Fruit fly (Drosophila melanogaster) whole organism, wandering third instar larva: ENCODE data around the gene CG33631.

ENCODE experiments used
- CG32264 ChIP-seq: fragments of 200-800 bp; sonication (Bioruptor generic); optimal IDR thresholded peaks from 2 replicates; lab custom pipeline; 2016; ENCODE audit warnings: missing biosample characterization, missing genetic modification characterization
- CG9705 ChIP-seq: fragments of 200-800 bp; sonication (Bioruptor generic); optimal IDR thresholded peaks from 2 replicates; lab custom pipeline; 2018; ENCODE audit warnings: missing biosample characterization, mild to moderate bottlenecking, missing genetic modification characterization
- CrebA ChIP-seq: fragments of 200-800 bp; sonication (Bioruptor generic); optimal IDR thresholded peaks from 2 replicates; lab custom pipeline; 2016; ENCODE audit warnings: missing biosample characterization, mild to moderate bottlenecking, missing genetic modification characterization, borderline replicate concordance
- Dfd ChIP-seq: fragments of >200 bp; optimal IDR thresholded peaks from 2 replicates; lab custom pipeline; 2017; ENCODE audit warnings: missing biosample characterization, missing genetic modification characterization
- Dif ChIP-seq: fragments of 200-275, 200-300 bp; sonication (Bioruptor generic); optimal IDR thresholded peaks from 2 replicates; lab custom pipeline; 2018; ENCODE audit warnings: missing biosample characterization, missing genetic modification characterization; ENCODE audit not compliant: partially characterized antibody
- GATAd ChIP-seq: sonication (Bioruptor generic); optimal IDR thresholded peaks from 2 replicates; lab custom pipeline; 2016; ENCODE audit warnings: missing biosample characterization, missing genetic modification characterization
- HLH106 ChIP-seq: fragments of 200-800 bp; optimal IDR thresholded peaks from 3 replicates; lab custom pipeline; 2019; ENCODE audit warnings: missing biosample characterization, mild to moderate bottlenecking, missing genetic modification characterization, moderate library complexity
- Hnf4 ChIP-seq: fragments of 200-800 bp; sonication (Bioruptor generic); optimal IDR thresholded peaks from 2 replicates; lab custom pipeline; 2016; ENCODE audit warnings: missing biosample characterization, mild to moderate bottlenecking, missing genetic modification characterization
- Hr78 ChIP-seq: fragments of >200 bp; optimal IDR thresholded peaks from 2 replicates; lab custom pipeline; 2017; ENCODE audit warnings: missing biosample characterization, missing genetic modification characterization
- Hr83 ChIP-seq: fragments of 200-300 bp; sonication (Bioruptor generic); optimal IDR thresholded peaks from 2 replicates; lab custom pipeline; 2016; ENCODE audit warnings: missing biosample characterization, mild to moderate bottlenecking, missing genetic modification characterization, moderate library complexity; ENCODE audit not compliant: poor library complexity, severe bottlenecking
- Jra ChIP-seq: sonication (Bioruptor generic); optimal IDR thresholded peaks from 2 replicates; lab custom pipeline; 2016; ENCODE audit warnings: missing biosample characterization, missing genetic modification characterization
- Mio ChIP-seq: sonication (Bioruptor generic); optimal IDR thresholded peaks from 2 replicates; lab custom pipeline; 2016; ENCODE audit warnings: missing biosample characterization, missing genetic modification characterization
- Myc ChIP-seq: fragments of >200 bp; optimal IDR thresholded peaks from 2 replicates; lab custom pipeline; 2017
- OdsH ChIP-seq: fragments of 200-800 bp; sonication (Bioruptor generic); optimal IDR thresholded peaks from 2 replicates; lab custom pipeline; 2016; ENCODE audit warnings: missing biosample characterization, mild to moderate bottlenecking, missing genetic modification characterization
- Rel ChIP-seq, 2 experiments: fragments of 200-800 bp; sonication (Bioruptor generic) in 1 of 2; optimal IDR thresholded peaks; 2 replicates in 1 of 2; 3 replicates in 1 of 2; lab custom pipeline; 2016 to 2019; ENCODE audit warnings: mild to moderate bottlenecking in 2 of 2, missing biosample characterization in 2 of 2, missing genetic modification characterization in 2 of 2, moderate library complexity in 1 of 2
- Sp1 ChIP-seq: fragments of 200-800 bp; sonication (Bioruptor generic); optimal IDR thresholded peaks from 3 replicates; lab custom pipeline; 2019; ENCODE audit warnings: missing biosample characterization, mild to moderate bottlenecking, missing genetic modification characterization, moderate library complexity
- Vsx2 ChIP-seq: fragments of 200-300, 225-300 bp; sonication (Bioruptor generic); optimal IDR thresholded peaks from 2 replicates; lab custom pipeline; 2018; ENCODE audit warnings: missing biosample characterization, missing genetic modification characterization; ENCODE audit not compliant: partially characterized antibody
- brk ChIP-seq: fragments of 200-800 bp; sonication (Bioruptor generic); optimal IDR thresholded peaks from 2 replicates; lab custom pipeline; 2016; ENCODE audit warnings: missing biosample characterization, mild to moderate bottlenecking, missing genetic modification characterization
- dl ChIP-seq, 2 experiments: fragments of 175-275, 200-275 bp in 1 of 2; fragments of 200-275 bp in 1 of 2; sonication (Bioruptor generic); optimal IDR thresholded peaks; lab custom pipeline; 2018; ENCODE audit warnings: mild to moderate bottlenecking in 2 of 2, missing biosample characterization in 2 of 2, missing genetic modification characterization in 2 of 2, moderate library complexity in 2 of 2; ENCODE audit not compliant: partially characterized antibody in 2 of 2, insufficient read depth in 1 of 2
- dmrt93B ChIP-seq: fragments of 200-800 bp; sonication (Bioruptor generic); optimal IDR thresholded peaks from 2 replicates; lab custom pipeline; 2018; ENCODE audit warnings: missing biosample characterization, mild to moderate bottlenecking, missing genetic modification characterization
- ey ChIP-seq: fragments of 200-800 bp; sonication (Bioruptor generic); optimal IDR thresholded peaks from 2 replicates; lab custom pipeline; 2016; ENCODE audit warnings: missing biosample characterization, missing genetic modification characterization
- foxo ChIP-seq, 2 experiments: fragments of 200-800 bp; sonication (Bioruptor generic); optimal IDR thresholded peaks; 2 replicates in 1 of 2; 3 replicates in 1 of 2; lab custom pipeline; 2016 to 2017; ENCODE audit warnings: missing biosample characterization in 2 of 2, missing genetic modification characterization in 2 of 2
- fru ChIP-seq: fragments of 200-800 bp; sonication (Bioruptor generic); optimal IDR thresholded peaks from 3 replicates; lab custom pipeline; 2016; ENCODE audit warnings: missing biosample characterization, mild to moderate bottlenecking, missing genetic modification characterization
- h ChIP-seq: fragments of 200-800 bp; sonication (Bioruptor generic); optimal IDR thresholded peaks from 3 replicates; lab custom pipeline; 2016; ENCODE audit warnings: missing biosample characterization, mild to moderate bottlenecking, missing genetic modification characterization
- lola ChIP-seq: fragments of >200 bp; optimal IDR thresholded peaks from 2 replicates; lab custom pipeline; 2017; ENCODE audit warnings: missing biosample characterization, missing genetic modification characterization
- psq ChIP-seq: fragments of 200-800 bp; sonication (Bioruptor generic); optimal IDR thresholded peaks from 3 replicates; lab custom pipeline; 2017; ENCODE audit warnings: missing biosample characterization, mild to moderate bottlenecking, missing genetic modification characterization, moderate library complexity
- rgr ChIP-seq: fragments of 200-800 bp; sonication (Bioruptor generic); optimal IDR thresholded peaks from 3 replicates; lab custom pipeline; 2016; ENCODE audit warnings: missing biosample characterization, mild to moderate bottlenecking, missing genetic modification characterization
- sage ChIP-seq: fragments of 200-800 bp; sonication (Bioruptor generic); optimal IDR thresholded peaks from 2 replicates; lab custom pipeline; 2016; ENCODE audit warnings: missing biosample characterization, mild to moderate bottlenecking, missing genetic modification characterization
- sv ChIP-seq: fragments of 200-800 bp; sonication (Bioruptor generic); optimal IDR thresholded peaks from 3 replicates; lab custom pipeline; 2016; ENCODE audit warnings: missing biosample characterization, missing genetic modification characterization
- tai ChIP-seq: sonication (Bioruptor generic); optimal IDR thresholded peaks from 2 replicates; lab custom pipeline; 2016; ENCODE audit warnings: missing biosample characterization, missing genetic modification characterization
- usp ChIP-seq: fragments of >200 bp; optimal IDR thresholded peaks from 2 replicates; lab custom pipeline; 2017; ENCODE audit warnings: missing biosample characterization, missing genetic modification characterization
- woc ChIP-seq: sonication (Bioruptor generic); optimal IDR thresholded peaks from 2 replicates; lab custom pipeline; 2016; ENCODE audit warnings: missing biosample characterization, mild to moderate bottlenecking, missing genetic modification characterization

CG33631 gene

DNA sequence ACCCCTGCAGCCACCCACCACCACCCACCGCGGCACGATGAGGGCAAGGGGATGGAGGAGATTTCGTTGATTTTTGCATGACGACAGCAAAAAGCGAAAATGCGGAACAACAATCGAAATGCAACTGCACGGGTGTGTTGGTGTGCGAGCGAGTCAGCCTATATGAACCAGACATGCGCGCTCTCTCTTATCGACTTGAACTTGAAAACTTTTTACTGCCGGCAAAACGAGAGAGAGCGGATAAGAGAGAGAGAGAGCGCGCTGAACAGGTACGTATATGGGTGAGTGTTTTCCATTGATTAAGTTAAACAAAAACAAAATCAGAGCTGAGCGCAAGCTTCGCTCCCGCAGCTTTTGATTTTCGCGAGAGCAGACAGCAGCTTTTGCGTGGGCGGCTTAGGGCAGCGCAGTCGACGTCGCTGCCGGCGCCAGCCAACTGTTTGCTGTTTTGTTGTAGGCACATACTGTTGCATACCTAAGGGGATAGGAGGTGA lies 25.4 kb downstream of the CG33631 start:
- TF ChIP-seq Rel (GFP tag; optimal IDR thresholded peaks at IDR 0.05; lab: Kevin White, UChicago) (peak; percentile 10), Rel (tag; optimal IDR thresholded peaks at IDR 0.05; lab: Kevin White, UChicago) (peak; percentile 33), Vsx2 (peak; percentile 83), Hr78 (no peak), HLH106 (tag; lab: Kevin White, UChicago) (no peak), Hr83 (peak; percentile 69), foxo (GFP tag; optimal IDR thresholded peaks at IDR 0.05; lab: Kevin White, UChicago) (no peak), sage (peak; percentile 15), sv (GFP tag; lab: Kevin White, UChicago) (no peak), dl (GFP tag; optimal IDR thresholded peaks at IDR 0.05; lab: Kevin White, UChicago; ENCODE audit: insufficient read depth in 1 of 2, partially characterized antibody in 2 of 2) (peak; percentile 96 to 97), Jra (peak; percentile 15), rgr (GFP tag; lab: Kevin White, UChicago) (peak; percentile 19), CG9705 (GFP tag; lab: Kevin White, UChicago) (no peak), GATAd (no peak), Dfd (GFP tag; lab: Kevin White, UChicago) (no peak), Myc (lab: Kevin White, UChicago) (no peak), CrebA (GFP tag; lab: Kevin White, UChicago) (peak; percentile 88), Dif (peak; percentile 98), tai (GFP tag; lab: Kevin White, UChicago) (no peak), psq (GFP tag; lab: Kevin White, UChicago) (peak; percentile 84), woc (GFP tag; lab: Kevin White, UChicago) (no peak), fru (GFP tag; lab: Kevin White, UChicago) (peak; percentile 14), usp (GFP tag; lab: Kevin White, UChicago) (no peak), lola (GFP tag; lab: Kevin White, UChicago) (no peak), CG32264 (GFP tag; lab: Kevin White, UChicago) (no peak), Sp1 (GFP tag; lab: Kevin White, UChicago) (peak; percentile 18), h (GFP tag; lab: Kevin White, UChicago) (peak; percentile 44), Hnf4 (GFP tag; lab: Kevin White, UChicago) (peak; percentile 8)

DNA sequence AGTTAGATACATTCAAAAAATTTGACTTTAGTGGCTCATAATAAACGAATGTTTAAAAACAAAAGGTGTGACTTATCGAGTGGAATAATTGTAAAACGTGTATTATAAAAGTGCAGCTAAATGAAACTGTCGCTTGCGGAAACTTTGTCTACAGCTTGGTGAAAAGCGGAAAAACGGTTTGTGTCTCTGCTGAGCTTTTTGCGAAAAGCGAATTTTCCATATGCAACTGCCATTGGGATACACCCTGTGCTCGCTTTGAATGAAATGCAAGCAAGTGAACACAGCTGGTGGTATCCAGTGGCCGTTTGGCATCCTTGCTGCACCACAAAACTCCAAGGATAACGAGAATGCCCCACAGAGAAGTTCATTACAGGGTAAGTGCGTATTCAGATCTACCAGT lies 27.1 kb downstream of the CG33631 start:
- no peak for TF ChIP-seq OdsH (GFP tag; lab: Kevin White, UChicago)
- TF ChIP-seq Hnf4 (GFP tag; lab: Kevin White, UChicago), result no peak
- TF ChIP-seq sv (GFP tag; lab: Kevin White, UChicago), result no peak
- no peak for TF ChIP-seq lola (GFP tag; lab: Kevin White, UChicago)
- no peak for TF ChIP-seq dmrt93B (GFP tag; lab: Kevin White, UChicago)
- TF ChIP-seq Mio, result no peak
- TF ChIP-seq Hr83, result no peak
- TF ChIP-seq CG32264 (GFP tag; lab: Kevin White, UChicago), result no peak
- TF ChIP-seq tai (GFP tag; lab: Kevin White, UChicago), result no peak
- TF ChIP-seq Rel (GFP tag; optimal IDR thresholded peaks at IDR 0.05; lab: Kevin White, UChicago), result no peak
- TF ChIP-seq Rel (tag; optimal IDR thresholded peaks at IDR 0.05; lab: Kevin White, UChicago), result no peak
- TF ChIP-seq usp (GFP tag; lab: Kevin White, UChicago), result no peak
- no peak for TF ChIP-seq ey (GFP tag; lab: Kevin White, UChicago)
- no peak for TF ChIP-seq fru (GFP tag; lab: Kevin White, UChicago)
- TF ChIP-seq brk (GFP tag; lab: Kevin White, UChicago), result no peak
- TF ChIP-seq rgr (GFP tag; lab: Kevin White, UChicago), result no peak
- no peak for TF ChIP-seq Vsx2
- TF ChIP-seq Sp1 (GFP tag; lab: Kevin White, UChicago), result no peak

dm6 chr3R:10091513-10091912 lies 27.7 kb downstream of the CG33631 start:
- TF ChIP-seq tai (GFP tag; lab: Kevin White, UChicago) (no peak), Dfd (GFP tag; lab: Kevin White, UChicago) (no peak)
